Fruit fly (Drosophila melanogaster) ovary, adult (tissue): Measurements from ENCODE around the gene CG15537.

Experiments used
- CG17801 ChIP-seq: fragments of 200-800 bp; optimal IDR thresholded peaks from 2 replicates; lab custom pipeline; 2019; ENCODE audit warnings: missing biosample characterization, mild to moderate bottlenecking, missing genetic modification characterization, moderate library complexity; ENCODE audit not compliant: partially characterized antibody

The CG15537 gene

DNA sequence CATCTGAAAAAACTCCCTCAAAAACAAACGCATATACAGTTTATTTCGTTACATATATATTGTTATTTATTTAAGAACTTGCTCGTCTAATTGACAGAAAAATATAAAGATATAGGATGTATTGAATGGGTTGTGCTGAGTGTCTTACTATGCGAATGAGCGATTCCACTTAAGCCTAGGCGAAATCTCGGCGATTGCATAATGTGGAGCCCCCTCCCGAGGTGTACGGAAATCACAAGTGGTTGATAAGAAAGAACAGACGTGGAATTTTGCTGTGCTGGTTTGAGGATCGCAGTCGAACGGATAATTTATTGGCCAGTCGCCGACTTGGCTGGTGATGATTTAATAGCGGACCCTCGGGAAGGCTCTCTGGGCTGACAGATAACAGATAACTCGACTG is 57.9 kb downstream of the CG15537 start:
- no peak for TF ChIP-seq CG17801 (GFP tag; lab: Kevin White, UChicago)
